Worm (Caenorhabditis elegans) whole organism, early embryonic: Measurements from ENCODE around the gene ZK328.6.

Experiments used
- B0310.2 ChIP-seq: sonication (generic microtip); optimal IDR thresholded peaks from 2 replicates; lab custom pipeline; 2016; ENCODE audit warnings: mild to moderate bottlenecking, missing genetic modification characterization, missing compliant biosample characterization
- F13C5.2 ChIP-seq: sonication (generic microtip); optimal IDR thresholded peaks from 2 replicates; lab custom pipeline; 2017; ENCODE audit warnings: mild to moderate bottlenecking, missing genetic modification characterization, inconsistent platforms, missing compliant biosample characterization
- aly-1 ChIP-seq: sonication (generic microtip); optimal IDR thresholded peaks from 2 replicates; lab custom pipeline; 2016; ENCODE audit warnings: missing genetic modification characterization, missing compliant biosample characterization
- ama-1 ChIP-seq: fragments of 150-350 bp; optimal IDR thresholded peaks from 2 replicates; lab custom pipeline; 2014
- ceh-13 ChIP-seq: fragments of 200-800 bp; sonication (Bioruptor generic); optimal IDR thresholded peaks from 2 replicates; lab custom pipeline; 2018; ENCODE audit warnings: mild to moderate bottlenecking, missing genetic modification characterization, missing compliant biosample characterization
- ceh-36 ChIP-seq: sonication (generic microtip); optimal IDR thresholded peaks from 2 replicates; lab custom pipeline; 2016; ENCODE audit warnings: missing genetic modification characterization, inconsistent platforms, missing compliant biosample characterization
- ets-7 ChIP-seq: sonication (generic microtip); optimal IDR thresholded peaks from 2 replicates; lab custom pipeline; 2016; ENCODE audit warnings: missing genotype, missing genetic modification characterization, missing compliant biosample characterization
- flt-1 ChIP-seq: fragments of 200-800 bp; sonication (Bioruptor generic); IDR thresholded peaks from 2 replicates; pipeline ENCODE4 v1.3.6; 2022; ENCODE audit warnings: missing genetic modification characterization, missing compliant biosample characterization
- hmbx-1 ChIP-seq: sonication (generic microtip); optimal IDR thresholded peaks from 2 replicates; lab custom pipeline; 2016; ENCODE audit warnings: mild to moderate bottlenecking, missing genetic modification characterization, missing compliant biosample characterization
- hmg-4 ChIP-seq: fragments of 200-800 bp; sonication (Bioruptor generic); optimal IDR thresholded peaks from 2 replicates; lab custom pipeline; 2018; ENCODE audit warnings: mild to moderate bottlenecking, missing genetic modification characterization, missing compliant biosample characterization
- hnd-1 ChIP-seq: sonication (generic microtip); optimal IDR thresholded peaks from 2 replicates; lab custom pipeline; 2016; ENCODE audit warnings: missing genetic modification characterization, missing compliant biosample characterization
- pes-1 ChIP-seq: fragments of 200-800 bp; sonication (Bioruptor generic); IDR thresholded peaks from 2 replicates; pipeline ENCODE4 v1.3.6; 2022; ENCODE audit warnings: missing genetic modification reagents, missing genetic modification characterization, missing compliant biosample characterization
- scrt-1 ChIP-seq: fragments of 200-800 bp; sonication (Bioruptor generic); IDR thresholded peaks from 2 replicates; pipeline ENCODE4 v1.3.6; 2022; ENCODE audit warnings: missing genetic modification characterization, missing compliant biosample characterization
- sea-1 ChIP-seq: fragments of 200-800 bp; sonication (Bioruptor generic); conservative IDR thresholded peaks from 2 replicates; pipeline ENCODE4 v1.3.6; 2022; ENCODE audit warnings: missing genetic modification characterization, missing compliant biosample characterization
- tbx-11 ChIP-seq: fragments of 200-800 bp; sonication (Bioruptor generic); IDR thresholded peaks from 2 replicates; pipeline ENCODE4 v1.3.6; 2022; ENCODE audit warnings: missing genetic modification characterization, missing compliant biosample characterization
- tbx-37 ChIP-seq: fragments of 200-800 bp; sonication (Bioruptor generic); conservative IDR thresholded peaks from 2 replicates; pipeline ENCODE4 v1.3.6; 2022; ENCODE audit warnings: missing genetic modification reagents, missing genetic modification characterization, missing compliant biosample characterization
- tra-4 ChIP-seq: sonication (generic microtip); optimal IDR thresholded peaks from 2 replicates; lab custom pipeline; 2017; ENCODE audit warnings: missing genetic modification characterization, missing compliant biosample characterization

The ZK328.6 gene

ce11 chrIII:5991142-5991930, 39.0 kb downstream of the ZK328.6 start, which contains the start of gene T04C9.2:
TSS of gene T04C9.2 (plus strand) at chrIII:5991880.
- TF ChIP-seq hnd-1 (no peak), pes-1 (GFP tag; lab: Robert Waterston, UW) (no peak), ceh-13 (no peak), tra-4 (tag; lab: Kevin White, UChicago) (no peak)

ce11 chrIII:5990090-5990489, 40.3 kb downstream of the ZK328.6 start:
- TF ChIP-seq pes-1 (GFP tag; lab: Robert Waterston, UW) (no peak), ama-1 (no peak), aly-1 (tag; lab: Kevin White, UChicago) (no peak), ets-7 (tag; lab: Kevin White, UChicago) (no peak), tbx-11 (GFP tag; lab: Robert Waterston, UW) (no peak), hnd-1 (no peak), ceh-13 (no peak), flt-1 (GFP tag; lab: Robert Waterston, UW) (no peak), tra-4 (tag; lab: Kevin White, UChicago) (no peak), F13C5.2 (no peak), hmg-4 (GFP tag; lab: Kevin White, UChicago) (no peak), scrt-1 (GFP tag; lab: Robert Waterston, UW) (no peak), sea-1 (GFP tag; lab: Robert Waterston, UW) (no peak), ceh-36 (no peak), tbx-37 (GFP tag; lab: Robert Waterston, UW) (no peak)

- TF ChIP-seq ama-1: no peak
- TF ChIP-seq ceh-36: no peak
- no peak for TF ChIP-seq hnd-1
- no peak for TF ChIP-seq tra-4 (tag; lab: Kevin White, UChicago)
- TF ChIP-seq tbx-11 (GFP tag; lab: Robert Waterston, UW): no peak
- no peak for TF ChIP-seq ceh-13
- no peak for TF ChIP-seq scrt-1 (GFP tag; lab: Robert Waterston, UW)
- TF ChIP-seq aly-1 (tag; lab: Kevin White, UChicago): no peak
- no peak for TF ChIP-seq tbx-37 (GFP tag; lab: Robert Waterston, UW)
- no peak for TF ChIP-seq flt-1 (GFP tag; lab: Robert Waterston, UW)
- no peak for TF ChIP-seq hmg-4 (GFP tag; lab: Kevin White, UChicago)
- TF ChIP-seq B0310.2: no peak
Measured at ce11 chrIII:5988991-5989726, 41.2 kb downstream of the ZK328.6 start.

- TF ChIP-seq hnd-1 (no peak), flt-1 (GFP tag; lab: Robert Waterston, UW) (no peak), hmg-4 (GFP tag; lab: Kevin White, UChicago) (no peak), sea-1 (GFP tag; lab: Robert Waterston, UW) (no peak), tbx-11 (GFP tag; lab: Robert Waterston, UW) (no peak), F13C5.2 (no peak), ama-1 (no peak), B0310.2 (no peak), hmbx-1 (tag; lab: Kevin White, UChicago) (no peak), ceh-36 (no peak), tra-4 (tag; lab: Kevin White, UChicago) (no peak), pes-1 (GFP tag; lab: Robert Waterston, UW) (no peak), ets-7 (tag; lab: Kevin White, UChicago) (no peak), scrt-1 (GFP tag; lab: Robert Waterston, UW) (no peak), ceh-13 (no peak)
Measured at ce11 chrIII:5988461-5988860, 41.9 kb downstream of the ZK328.6 start.

- TF ChIP-seq hmbx-1 (tag; lab: Kevin White, UChicago): no peak
- no peak for TF ChIP-seq F13C5.2
- TF ChIP-seq ets-7 (tag; lab: Kevin White, UChicago): no peak
- no peak for TF ChIP-seq pes-1 (GFP tag; lab: Robert Waterston, UW)
- TF ChIP-seq aly-1 (tag; lab: Kevin White, UChicago): no peak
- TF ChIP-seq flt-1 (GFP tag; lab: Robert Waterston, UW): no peak
- TF ChIP-seq hmg-4 (GFP tag; lab: Kevin White, UChicago): no peak
- no peak for TF ChIP-seq ceh-36
- no peak for TF ChIP-seq ceh-13
- TF ChIP-seq tbx-37 (GFP tag; lab: Robert Waterston, UW): no peak
Measured at ce11 chrIII:5988010-5988409, 42.4 kb downstream of the ZK328.6 start.

ce11 chrIII:5985340-5985739, 45.0 kb downstream of the ZK328.6 start, which contains the start of gene T04C9.3:
TSS of gene T04C9.3 (plus strand) at chrIII:5985640.
- no peak for TF ChIP-seq aly-1 (tag; lab: Kevin White, UChicago)
- no peak for TF ChIP-seq F13C5.2
- TF ChIP-seq tbx-11 (GFP tag; lab: Robert Waterston, UW): no peak
- TF ChIP-seq ama-1: no peak
- no peak for TF ChIP-seq B0310.2
- no peak for TF ChIP-seq hmbx-1 (tag; lab: Kevin White, UChicago)
- TF ChIP-seq sea-1 (GFP tag; lab: Robert Waterston, UW): no peak

ce11 chrIII:5982753-5983390, 47.5 kb downstream of the ZK328.6 start:
- TF ChIP-seq ceh-36 (no peak), flt-1 (GFP tag; lab: Robert Waterston, UW) (no peak), scrt-1 (GFP tag; lab: Robert Waterston, UW) (no peak), B0310.2 (no peak), ceh-13 (no peak), hmg-4 (GFP tag; lab: Kevin White, UChicago) (no peak), tbx-11 (GFP tag; lab: Robert Waterston, UW) (no peak), F13C5.2 (no peak), tra-4 (tag; lab: Kevin White, UChicago) (no peak), ets-7 (tag; lab: Kevin White, UChicago) (no peak), hnd-1 (no peak), aly-1 (tag; lab: Kevin White, UChicago) (no peak), pes-1 (GFP tag; lab: Robert Waterston, UW) (no peak), hmbx-1 (tag; lab: Kevin White, UChicago) (no peak)
